Worm (Caenorhabditis elegans): ENCODE data around the gene F55C5.17.

F55C5.17 gene

DNA sequence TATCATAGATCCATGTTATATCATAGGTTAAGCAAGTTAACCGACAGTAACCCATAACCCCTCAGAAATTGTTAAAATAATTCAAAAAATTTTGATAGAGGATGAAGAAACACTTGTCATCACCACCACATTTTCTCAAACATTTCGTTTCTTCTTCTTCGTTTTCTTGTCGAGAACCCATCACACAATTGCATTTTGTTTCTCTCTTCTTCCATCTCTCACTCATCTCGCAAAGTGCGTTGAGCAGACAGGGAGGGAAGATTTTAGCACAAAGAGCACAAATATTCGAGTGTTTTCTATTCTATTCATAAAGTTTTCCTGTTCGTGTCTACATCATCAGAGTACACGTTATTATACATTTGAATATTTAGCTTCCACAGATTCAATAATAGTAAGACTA lies 12.1 kb downstream of the F55C5.17 start:
- no peak for TF ChIP-seq lin-13 (GFP tag; optimal IDR thresholded peaks at IDR 0.05)
- TF ChIP-seq C16A3.4 (tag; optimal IDR thresholded peaks at IDR 0.05) = no peak
- TF ChIP-seq ceh-8 (GFP tag; optimal IDR thresholded peaks at IDR 0.05) = no peak
- no peak for TF ChIP-seq hpl-2 (GFP tag; optimal IDR thresholded peaks at IDR 0.05)
- no peak for TF ChIP-seq ceh-88 (GFP tag; IDR thresholded peaks at IDR 0.05)
- TF ChIP-seq zip-4 (GFP tag; optimal IDR thresholded peaks at IDR 0.05) = no peak
- TF ChIP-seq nhr-20 (tag; optimal IDR thresholded peaks at IDR 0.05) = no peak
- TF ChIP-seq fkh-10 (GFP tag; optimal IDR thresholded peaks at IDR 0.05) = peak; percentile 44
- TF ChIP-seq fkh-8 (tag; optimal IDR thresholded peaks at IDR 0.05) = no peak
- TF ChIP-seq nhr-11 (tag; optimal IDR thresholded peaks at IDR 0.05) = no peak
- peak in 1 of 2 experiments; percentile 33 for TF ChIP-seq lsy-2 (tag; optimal IDR thresholded peaks at IDR 0.05)
- peak; percentile 75 for TF ChIP-seq lin-14 (GFP tag; optimal IDR thresholded peaks at IDR 0.05)
- TF ChIP-seq egl-27 (tag; optimal IDR thresholded peaks at IDR 0.05) = no peak
- no peak for TF ChIP-seq nhr-12 (tag; optimal IDR thresholded peaks at IDR 0.05)
- no peak for TF ChIP-seq ztf-11 (tag; optimal IDR thresholded peaks at IDR 0.05)
- TF ChIP-seq ces-1 (GFP tag; optimal IDR thresholded peaks at IDR 0.05) = no peak
- no peak for TF ChIP-seq pax-3 (tag; optimal IDR thresholded peaks at IDR 0.05)
- no peak for TF ChIP-seq jun-1 (tag; optimal IDR thresholded peaks at IDR 0.05)

DNA sequence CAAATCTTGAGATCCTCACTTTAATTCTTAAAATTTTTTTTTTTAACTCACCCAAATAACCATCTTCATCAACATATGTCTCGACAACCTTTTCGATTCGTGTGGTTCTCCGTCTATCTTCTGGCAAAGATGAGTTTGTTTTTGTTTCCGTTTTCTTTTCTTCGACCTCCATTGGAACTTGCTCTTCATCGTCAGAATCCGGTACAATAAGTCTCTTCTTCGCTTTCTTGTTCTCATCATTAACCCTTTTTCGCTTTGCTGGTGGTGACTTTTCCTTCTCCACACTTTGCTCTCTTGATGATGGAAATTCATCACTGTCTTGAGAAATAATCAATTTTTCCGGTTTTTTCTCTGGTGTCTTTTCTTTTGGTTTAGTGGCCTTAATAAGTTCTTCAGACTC lies 13.7 kb downstream of the F55C5.17 start:
- TF ChIP-seq dsc-1 (tag; optimal IDR thresholded peaks at IDR 0.05) (no peak), C16A3.4 (tag; optimal IDR thresholded peaks at IDR 0.05) (no peak), ceh-90 (tag; optimal IDR thresholded peaks at IDR 0.05) (no peak), Y116A8C.19 (tag; optimal IDR thresholded peaks at IDR 0.05; ENCODE audit: borderline replicate concordance) (no peak), pag-3 (tag; optimal IDR thresholded peaks at IDR 0.05; ENCODE audit: borderline replicate concordance, insufficient read depth) (no peak), dpl-1 (GFP tag; optimal IDR thresholded peaks at IDR 0.05) (no peak), lsy-2 (tag; optimal IDR thresholded peaks at IDR 0.05) (no peak), unc-30 (tag; optimal IDR thresholded peaks at IDR 0.05) (no peak), ets-5 (GFP tag; IDR thresholded peaks at IDR 0.05) (no peak), ceh-8 (GFP tag; optimal IDR thresholded peaks at IDR 0.05) (no peak), zag-1 (tag; optimal IDR thresholded peaks at IDR 0.05) (no peak), efl-3 (GFP tag; optimal IDR thresholded peaks at IDR 0.05) (no peak), aha-1 (tag; optimal IDR thresholded peaks at IDR 0.05) (no peak), ama-1 (optimal IDR thresholded peaks at IDR 0.05) (no peak), nhr-11 (tag; optimal IDR thresholded peaks at IDR 0.05) (no peak), ceh-88 (GFP tag; IDR thresholded peaks at IDR 0.05) (no peak), egl-13 (tag; optimal IDR thresholded peaks at IDR 0.05) (no peak), ces-1 (GFP tag; optimal IDR thresholded peaks at IDR 0.05) (no peak), elt-2 (tag; optimal IDR thresholded peaks at IDR 0.05) (no peak), lin-13 (GFP tag; optimal IDR thresholded peaks at IDR 0.05) (no peak)

DNA sequence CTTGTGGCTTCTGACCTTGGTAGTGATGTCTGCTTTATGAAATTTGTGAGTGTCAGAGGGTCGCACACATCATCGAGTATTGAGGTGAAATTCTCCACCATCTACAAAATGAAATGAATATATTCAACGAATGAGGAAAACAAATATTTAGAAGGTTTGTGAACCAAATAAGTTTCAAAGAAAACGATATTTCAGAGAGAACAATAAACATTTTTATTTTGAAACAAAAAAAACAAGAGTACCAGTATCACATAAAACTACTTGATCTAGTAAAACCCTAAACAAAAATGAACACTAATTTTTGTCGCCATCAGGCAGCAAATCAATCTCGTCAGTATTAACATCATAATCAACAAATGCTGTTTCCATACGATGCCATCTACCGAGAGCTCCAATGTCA lies 14.7 kb downstream of the F55C5.17 start, which contains the start of gene R04F11.3:
Gene R04F11.3 (minus strand): TSS at position 101 of the 400 bp plus-strand sequence.
- no peak for TF ChIP-seq unc-86 (tag; optimal IDR thresholded peaks at IDR 0.05)
- no peak for TF ChIP-seq nhr-11 (tag; optimal IDR thresholded peaks at IDR 0.05)
- no peak for TF ChIP-seq irx-1 (tag; optimal IDR thresholded peaks at IDR 0.05)
- TF ChIP-seq lir-3 (tag; optimal IDR thresholded peaks at IDR 0.05; ENCODE audit: poor library complexity) = no peak

DNA sequence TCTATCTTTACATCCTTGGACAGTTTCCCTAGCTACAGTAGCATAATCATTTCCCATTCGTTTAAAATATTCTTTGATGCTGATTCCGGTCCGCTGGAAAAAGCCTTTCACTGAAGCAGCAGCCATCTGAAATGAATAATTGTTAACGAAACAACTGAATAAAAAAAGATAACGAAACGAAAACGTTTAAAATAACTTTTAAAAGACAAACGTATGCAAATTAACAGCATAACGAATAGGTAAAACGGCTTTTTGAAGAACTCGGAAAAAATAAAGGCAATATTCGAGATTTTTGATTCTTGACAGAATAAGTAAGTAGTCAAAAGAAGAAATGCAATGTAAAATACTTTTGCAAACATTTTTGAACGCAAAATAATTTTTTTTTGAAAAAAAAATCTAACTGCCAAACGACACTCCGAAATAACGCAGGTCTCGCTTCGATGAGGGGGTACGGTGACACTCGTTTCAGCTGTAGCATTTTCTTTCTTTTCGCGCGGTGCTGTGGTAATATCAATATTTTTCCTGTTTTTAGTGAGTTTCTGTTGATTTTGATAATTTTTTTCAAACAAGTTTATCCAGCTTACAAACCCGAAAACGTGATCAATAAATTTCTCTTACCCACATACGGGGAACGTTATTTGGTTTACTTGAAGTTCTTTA lies 15.7 kb downstream of the F55C5.17 start, which contains the start of the genes R04F11.5 and R04F11.2:
Gene R04F11.5 (minus strand): TSS at position 126 of the 660 bp plus-strand sequence.
Gene R04F11.2 (plus strand): TSS at position 488 of the 660 bp plus-strand sequence.
- TF ChIP-seq ets-5 (GFP tag; IDR thresholded peaks at IDR 0.05) = no peak
- no peak for TF ChIP-seq ztf-4 (tag; optimal IDR thresholded peaks at IDR 0.05)
- TF ChIP-seq unc-62 (GFP tag; optimal IDR thresholded peaks at IDR 0.05) = no peak
- TF ChIP-seq C04F5.9 (tag; optimal IDR thresholded peaks at IDR 0.05) = no peak
- TF ChIP-seq jun-1 (tag; optimal IDR thresholded peaks at IDR 0.05) = peak; percentile 66
- no peak for TF ChIP-seq vab-15 (tag; optimal IDR thresholded peaks at IDR 0.05)
- no peak for TF ChIP-seq hlh-4 (tag; optimal IDR thresholded peaks at IDR 0.05)
- TF ChIP-seq nhr-76 (tag; optimal IDR thresholded peaks at IDR 0.05) = no peak
- TF ChIP-seq nhr-90 (tag; optimal IDR thresholded peaks at IDR 0.05; ENCODE audit: poor library complexity) = peak; percentile 71
- TF ChIP-seq tbx-2 (tag; optimal IDR thresholded peaks at IDR 0.05) = peak; percentile 69
- TF ChIP-seq ces-1 (GFP tag; optimal IDR thresholded peaks at IDR 0.05) = no peak
- TF ChIP-seq nhr-20 (tag; optimal IDR thresholded peaks at IDR 0.05) = peak; percentile 76
- no peak for TF ChIP-seq C34B4.2 (tag; optimal IDR thresholded peaks at IDR 0.05)
- no peak for TF ChIP-seq hlh-17 (GFP tag; optimal IDR thresholded peaks at IDR 0.05; ENCODE audit: borderline replicate concordance)
- peak; percentile 92 for TF ChIP-seq mep-1 (tag; optimal IDR thresholded peaks at IDR 0.05)
- no peak for TF ChIP-seq tlp-1 (tag; optimal IDR thresholded peaks at IDR 0.05)
- no peak for TF ChIP-seq ceh-90 (tag; optimal IDR thresholded peaks at IDR 0.05)
